Worm (Caenorhabditis elegans): ENCODE data around the gene cyn-17.

Gene cyn-17

DNA sequence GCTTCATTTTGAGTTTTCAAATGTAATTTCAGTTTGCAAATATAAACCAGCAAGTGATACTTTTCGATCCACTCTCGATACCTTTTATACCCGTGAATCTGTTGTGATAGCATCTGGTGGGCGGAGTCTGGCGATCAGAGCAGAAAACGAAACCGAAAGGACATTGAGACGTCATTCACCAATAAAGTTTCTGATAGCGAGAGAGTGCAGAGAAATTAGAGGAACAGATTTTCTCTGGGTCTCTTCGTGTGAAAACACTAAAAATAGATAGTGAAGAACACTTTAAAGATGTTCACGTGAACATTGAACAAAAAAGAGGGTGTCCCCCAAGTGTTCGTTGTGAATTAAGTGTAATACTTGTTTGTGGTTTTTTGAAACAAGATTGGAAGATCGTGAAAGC, 35.7 kb upstream of the cyn-17 start, which contains the start of gene pgph-3 (continued):
- TF ChIP-seq hif-1 (tag; optimal IDR thresholded peaks at IDR 0.05) (peak in 1 of 2 experiments; percentile 41), nhr-42 (GFP tag; IDR thresholded peaks at IDR 0.05) (no peak), unc-39 (tag; optimal IDR thresholded peaks at IDR 0.05) (no peak), nhr-102 (tag; optimal IDR thresholded peaks at IDR 0.05) (peak; percentile 78), nhr-28 (tag; optimal IDR thresholded peaks at IDR 0.05) (peak; percentile 89), Y105C5A.15 (GFP tag; IDR thresholded peaks at IDR 0.05) (no peak), nhr-77 (tag; optimal IDR thresholded peaks at IDR 0.05) (peak; percentile 85), lin-29 (GFP tag; IDR thresholded peaks at IDR 0.05) (no peak), lin-1 (GFP tag; IDR thresholded peaks at IDR 0.05) (peak; percentile 91), tra-1 (GFP tag; IDR thresholded peaks at IDR 0.05) (peak; percentile 67; the same call in 1 of the 2 replicates), nhr-41 (GFP tag; IDR thresholded peaks at IDR 0.05) (no peak), lim-7 (GFP tag; IDR thresholded peaks at IDR 0.05) (no peak), zip-2 (tag; optimal IDR thresholded peaks at IDR 0.05) (peak; percentile 19), lin-38 (GFP tag; IDR thresholded peaks at IDR 0.05) (peak; percentile 38), nhr-6 (tag; optimal IDR thresholded peaks at IDR 0.05) (peak; percentile 49), madf-9 (GFP tag; conservative IDR thresholded peaks at IDR 0.05) (0 out of 2 replicates have a peak, but pooled peaks have one; percentile 16), dmd-6 (GFP tag; IDR thresholded peaks at IDR 0.05) (peak; percentile 98), daf-19 (GFP tag; conservative IDR thresholded peaks at IDR 0.05) (no peak), Y75B8A.6 (GFP tag; IDR thresholded peaks at IDR 0.05) (no peak), nhr-76 (tag; optimal IDR thresholded peaks at IDR 0.05) (peak; percentile 69), ces-1 (GFP tag; optimal IDR thresholded peaks at IDR 0.05) (no peak), nhr-48 (tag; optimal IDR thresholded peaks at IDR 0.05) (peak; percentile 93), nhr-11 (tag; optimal IDR thresholded peaks at IDR 0.05) (peak; percentile 32), spr-3 (GFP tag; optimal IDR thresholded peaks at IDR 0.05) (no peak), zfp-3 (GFP tag; conservative IDR thresholded peaks at IDR 0.05) (peak; percentile 49; the same call in 1 of the 2 replicates), set-16 (GFP tag; IDR thresholded peaks at IDR 0.05) (no peak), nhr-10 (tag; optimal IDR thresholded peaks at IDR 0.05) (peak; percentile 60), Y48G9A.11 (GFP tag; IDR thresholded peaks at IDR 0.05) (no peak), nhr-237 (tag; optimal IDR thresholded peaks at IDR 0.05) (no peak), vab-7 (GFP tag; IDR thresholded peaks at IDR 0.05) (no peak), T20F7.1 (GFP tag; optimal IDR thresholded peaks at IDR 0.05) (peak; percentile 46), ceh-28 (tag; optimal IDR thresholded peaks at IDR 0.05) (no peak), ZK337.2 (GFP tag; IDR thresholded peaks at IDR 0.05) (no peak), aly-2 (tag; optimal IDR thresholded peaks at IDR 0.05) (no peak)

- TF ChIP-seq F44E2.7 (GFP tag; IDR thresholded peaks at IDR 0.05) (no peak), hlh-11 (tag; optimal IDR thresholded peaks at IDR 0.05) (peak; percentile 14), ZK546.5 (tag; optimal IDR thresholded peaks at IDR 0.05) (no peak), dve-1 (tag; optimal IDR thresholded peaks at IDR 0.05; ENCODE audit: insufficient read depth) (peak; percentile 29), daf-16 (GFP tag; optimal IDR thresholded peaks at IDR 0.05) (no peak), daf-16 (tag; optimal IDR thresholded peaks at IDR 0.05) (peak; percentile 66)
Observed at ce11 chrV:5765081-5765480, 34.4 kb upstream of the cyn-17 start, which contains the start of gene pgph-2. Gene pgph-2, plus strand, starts transcription at chrV:5765127.

ce11 chrV:5768292-5768695, 31.2 kb upstream of the cyn-17 start:
- no peak for TF ChIP-seq snpc-4 (tag; optimal IDR thresholded peaks at IDR 0.05)
- peak; percentile 67 for TF ChIP-seq spr-1 (tag; optimal IDR thresholded peaks at IDR 0.05)
- TF ChIP-seq attf-4 (tag; optimal IDR thresholded peaks at IDR 0.05): no peak
- no peak for TF ChIP-seq ceh-82 (tag; optimal IDR thresholded peaks at IDR 0.05)
- TF ChIP-seq nhr-11 (tag; optimal IDR thresholded peaks at IDR 0.05): no peak
- no peak for TF ChIP-seq lin-13 (GFP tag; optimal IDR thresholded peaks at IDR 0.05)
- peak; percentile 33 for TF ChIP-seq pqm-1 (tag; optimal IDR thresholded peaks at IDR 0.05)
- no peak for TF ChIP-seq Y48G9A.11 (GFP tag; IDR thresholded peaks at IDR 0.05)
- TF ChIP-seq skn-1 (tag; optimal IDR thresholded peaks at IDR 0.05): no peak
- no peak for TF ChIP-seq lir-3 (tag; optimal IDR thresholded peaks at IDR 0.05)
- TF ChIP-seq Y5F2A.4 (GFP tag; optimal IDR thresholded peaks at IDR 0.05): no peak
- TF ChIP-seq mdl-1 (tag; optimal IDR thresholded peaks at IDR 0.05): peak; percentile 88 to 91
- peak; percentile 6 to 21 for TF ChIP-seq hif-1 (tag; optimal IDR thresholded peaks at IDR 0.05)
- no peak for TF ChIP-seq set-16 (GFP tag; IDR thresholded peaks at IDR 0.05)
- TF ChIP-seq fos-1 (tag; optimal IDR thresholded peaks at IDR 0.05): no peak
- no peak for TF ChIP-seq daf-12 (tag; optimal IDR thresholded peaks at IDR 0.05)
- no peak for TF ChIP-seq ceh-62 (tag; optimal IDR thresholded peaks at IDR 0.05)

Measured in whole organism, L4 larva.